Worm (Caenorhabditis elegans) whole organism, young adult: ENCODE results near the gene sds-22.

ENCODE experiments used
- B0019.2 ChIP-seq: fragments of 200-800 bp; sonication (Bioruptor generic); conservative IDR thresholded peaks from 2 replicates; pipeline ENCODE4 v1.3.6; 2022; ENCODE audit warnings: missing genetic modification reagents, missing genetic modification characterization, missing compliant biosample characterization
- B0336.3 ChIP-seq: fragments of 200-800 bp; sonication (Bioruptor generic); IDR thresholded peaks from 2 replicates; pipeline ENCODE4 v1.3.6; 2022; ENCODE audit warnings: missing genetic modification characterization, missing compliant biosample characterization
- C17E4.6 ChIP-seq: fragments of 200-800 bp; sonication (Bioruptor generic); IDR thresholded peaks from 2 replicates; pipeline ENCODE4 v1.3.6; 2022; ENCODE audit warnings: missing genetic modification reagents, missing genetic modification characterization, missing compliant biosample characterization
- F23B12.7 ChIP-seq: sonication (generic microtip); optimal IDR thresholded peaks from 2 replicates; lab custom pipeline; 2017; ENCODE audit warnings: missing genetic modification characterization, mild to moderate bottlenecking, missing compliant biosample characterization, antibody characterized with exemption, moderate library complexity; ENCODE audit not compliant: insufficient read depth
- F33H1.4 ChIP-seq: fragments of 200-800 bp; sonication (Bioruptor generic); IDR thresholded peaks from 2 replicates; pipeline ENCODE4 v1.3.6; 2022; ENCODE audit warnings: missing genetic modification reagents, missing genetic modification characterization, missing compliant biosample characterization
- F49E8.2 ChIP-seq: sonication (generic microtip); optimal IDR thresholded peaks from 3 replicates; lab custom pipeline; 2017; ENCODE audit warnings: missing genetic modification characterization, mild to moderate bottlenecking, missing compliant biosample characterization, antibody characterized with exemption, moderate library complexity; ENCODE audit not compliant: insufficient read depth
- Y53F4B.3 ChIP-seq: fragments of 200-800 bp; sonication (Bioruptor generic); IDR thresholded peaks from 2 replicates; pipeline ENCODE4 v1.3.6; 2022; ENCODE audit warnings: missing genetic modification reagents, missing genetic modification characterization, missing compliant biosample characterization
- Y53G8AR.9 ChIP-seq: fragments of 200-800 bp; sonication (Bioruptor generic); conservative IDR thresholded peaks from 2 replicates; pipeline ENCODE4 v1.3.6; 2022; ENCODE audit warnings: missing genetic modification reagents, missing genetic modification characterization, missing compliant biosample characterization
- Y95B8A.8 ChIP-seq: fragments of 200-800 bp; sonication (Bioruptor generic); IDR thresholded peaks from 2 replicates; pipeline ENCODE4 v1.3.6; 2022; ENCODE audit warnings: missing genetic modification reagents, missing genetic modification characterization, missing compliant biosample characterization
- athp-1 ChIP-seq: sonication (generic microtip); optimal IDR thresholded peaks from 2 replicates; lab custom pipeline; 2017; ENCODE audit warnings: mild to moderate bottlenecking, missing genetic modification characterization, missing compliant biosample characterization
- attf-3 ChIP-seq: fragments of 200-800 bp; sonication (Bioruptor generic); conservative IDR thresholded peaks from 2 replicates; pipeline ENCODE4 v1.3.6; 2022; ENCODE audit warnings: missing genetic modification reagents, missing genetic modification characterization, missing compliant biosample characterization
- bed-1 ChIP-seq: fragments of 200-800 bp; sonication (Bioruptor generic); IDR thresholded peaks from 2 replicates; pipeline ENCODE4 v1.3.6; 2022; ENCODE audit warnings: missing genetic modification reagents, missing genetic modification characterization, missing compliant biosample characterization
- bed-2 ChIP-seq: fragments of 200-800 bp; sonication (Bioruptor generic); IDR thresholded peaks from 2 replicates; pipeline ENCODE4 v1.3.6; 2022; ENCODE audit warnings: missing genetic modification reagents, missing genetic modification characterization, missing compliant biosample characterization
- ceh-100 ChIP-seq: fragments of 200-800 bp; sonication (Bioruptor generic); IDR thresholded peaks from 2 replicates; pipeline ENCODE4 v1.3.6; 2022; ENCODE audit warnings: missing genetic modification reagents, missing genetic modification characterization, missing compliant biosample characterization
- ceh-91 ChIP-seq: fragments of 200-800 bp; sonication (Bioruptor generic); IDR thresholded peaks from 2 replicates; pipeline ENCODE4 v1.3.6; 2022; ENCODE audit warnings: missing genetic modification reagents, missing genetic modification characterization, missing compliant biosample characterization
- dox-1 ChIP-seq: fragments of 200-800 bp; sonication (Bioruptor generic); IDR thresholded peaks from 2 replicates; pipeline ENCODE4 v1.3.6; 2022; ENCODE audit warnings: missing genetic modification reagents, missing genetic modification characterization, missing compliant biosample characterization
- efl-1 ChIP-seq: fragments of 150-350 bp; optimal IDR thresholded peaks from 2 replicates; lab custom pipeline; 2014; ENCODE audit warnings: missing biosample characterization, missing genetic modification reagents, missing genetic modification characterization
- egl-44 ChIP-seq: fragments of 200-800 bp; sonication (Bioruptor generic); IDR thresholded peaks from 2 replicates; pipeline ENCODE4 v1.3.6; 2022; ENCODE audit warnings: missing genetic modification reagents, missing genetic modification characterization, missing compliant biosample characterization
- ekl-4 ChIP-seq: fragments of 200-800 bp; sonication (Bioruptor generic); IDR thresholded peaks from 2 replicates; pipeline ENCODE4 v1.3.6; 2022; ENCODE audit warnings: missing genetic modification reagents, missing genetic modification characterization, missing compliant biosample characterization
- ets-4 ChIP-seq: fragments of 200-800 bp; sonication (Bioruptor generic); optimal IDR thresholded peaks from 2 replicates; lab custom pipeline; 2018; ENCODE audit warnings: mild to moderate bottlenecking, missing genetic modification characterization, missing compliant biosample characterization
- fkh-3 ChIP-seq: sonication (generic microtip); optimal IDR thresholded peaks from 2 replicates; lab custom pipeline; 2016; ENCODE audit warnings: mild to moderate bottlenecking, missing genetic modification characterization, missing compliant biosample characterization
- hrde-1 ChIP-seq: sonication (generic microtip); optimal IDR thresholded peaks from 2 replicates; lab custom pipeline; 2016; ENCODE audit warnings: missing genetic modification characterization, mild to moderate bottlenecking, missing compliant biosample characterization, moderate library complexity, missing genotype, missing genetic modification reagents, borderline replicate concordance
- hsf-1 ChIP-seq: fragments of 200-800 bp; sonication (Bioruptor generic); IDR thresholded peaks from 2 replicates; pipeline ENCODE4 v1.3.6; 2022; ENCODE audit warnings: missing genetic modification reagents, missing genetic modification characterization, missing compliant biosample characterization
- lin-26 ChIP-seq: fragments of 200-800 bp; sonication (Bioruptor generic); IDR thresholded peaks from 2 replicates; pipeline ENCODE4 v1.3.6; 2022; ENCODE audit warnings: missing genetic modification reagents, missing genetic modification characterization, missing compliant biosample characterization
- lin-35 ChIP-seq, 3 experiments: fragments of 150-350 bp in 2 of 3; sonication (generic microtip) in 1 of 3; optimal IDR thresholded peaks; 2 replicates each; lab custom pipeline; 2014 to 2018; ENCODE audit warnings: missing biosample characterization in 3 of 3, missing genetic modification characterization in 3 of 3, missing genetic modification reagents in 3 of 3
- lir-1 ChIP-seq: fragments of 200-800 bp; sonication (Bioruptor generic); conservative IDR thresholded peaks from 2 replicates; pipeline ENCODE4 v1.3.6; 2022; ENCODE audit warnings: missing genetic modification reagents, missing genetic modification characterization, missing compliant biosample characterization
- lsl-1 ChIP-seq: fragments of 200-800 bp; sonication (Bioruptor generic); optimal IDR thresholded peaks from 2 replicates; lab custom pipeline; 2018; ENCODE audit warnings: mild to moderate bottlenecking, missing genetic modification characterization, moderate library complexity, missing compliant biosample characterization
- madf-3 ChIP-seq: fragments of 200-800 bp; sonication (Bioruptor generic); IDR thresholded peaks from 2 replicates; pipeline ENCODE4 v1.3.6; 2022; ENCODE audit warnings: missing genetic modification reagents, missing genetic modification characterization, missing compliant biosample characterization
- mcd-1 ChIP-seq: fragments of 200-800 bp; sonication (Bioruptor generic); IDR thresholded peaks from 2 replicates; pipeline ENCODE4 v1.3.6; 2022; ENCODE audit warnings: missing genetic modification reagents, missing genetic modification characterization, missing compliant biosample characterization
- nhr-80 ChIP-seq: sonication (generic microtip); optimal IDR thresholded peaks from 2 replicates; lab custom pipeline; 2016; ENCODE audit warnings: missing genetic modification characterization, missing compliant biosample characterization
- pbrm-1 ChIP-seq: fragments of 200-800 bp; sonication (Bioruptor generic); IDR thresholded peaks from 2 replicates; pipeline ENCODE4 v1.3.6; 2022; ENCODE audit warnings: missing genetic modification reagents, missing genetic modification characterization, missing compliant biosample characterization
- pha-4 ChIP-seq: fragments of 150-350 bp; sonication (generic microtip); optimal IDR thresholded peaks from 2 replicates; lab custom pipeline; 2014; ENCODE audit warnings: missing biosample characterization, missing genetic modification reagents, missing genetic modification characterization
- rec-8 ChIP-seq, 2 experiments: sonication (generic microtip); optimal IDR thresholded peaks; 2 replicates each; lab custom pipeline; 2016; ENCODE audit warnings: mild to moderate bottlenecking in 2 of 2, missing genetic modification characterization in 2 of 2, missing genetic modification reagents in 2 of 2, missing genotype in 2 of 2, missing biosample characterization in 1 of 2, missing compliant biosample characterization in 1 of 2, moderate library complexity in 1 of 2
- snpc-1.1 ChIP-seq: sonication (generic microtip); optimal IDR thresholded peaks from 2 replicates; lab custom pipeline; 2017; ENCODE audit warnings: missing genetic modification characterization, mild to moderate bottlenecking, missing compliant biosample characterization, antibody characterized with exemption, moderate library complexity, missing genotype, missing genetic modification reagents; ENCODE audit not compliant: insufficient read depth
- snpc-4 ChIP-seq, 5 experiments: fragments of 150-350 bp in 1 of 5; sonication (generic microtip) in 4 of 5; optimal IDR thresholded peaks; 2 replicates each; lab custom pipeline; 2014 to 2018; ENCODE audit warnings: missing genetic modification characterization in 5 of 5, missing biosample characterization in 3 of 5, antibody characterized with exemption in 2 of 5, mild to moderate bottlenecking in 2 of 5, missing compliant biosample characterization in 2 of 5, missing genotype in 2 of 5, moderate library complexity in 2 of 5, missing genetic modification reagents in 1 of 5
- somi-1 ChIP-seq: fragments of 200-800 bp; sonication (Bioruptor generic); optimal IDR thresholded peaks from 2 replicates; lab custom pipeline; 2018; ENCODE audit warnings: mild to moderate bottlenecking, missing genetic modification characterization, missing compliant biosample characterization
- sptf-2 ChIP-seq: fragments of 200-800 bp; sonication (Bioruptor generic); optimal IDR thresholded peaks from 2 replicates; lab custom pipeline; 2018; ENCODE audit warnings: mild to moderate bottlenecking, missing genetic modification characterization, missing compliant biosample characterization
- tbp1 ChIP-seq: fragments of 200-800 bp; sonication (Bioruptor generic); optimal IDR thresholded peaks from 2 replicates; lab custom pipeline; 2018; ENCODE audit warnings: mild to moderate bottlenecking, missing genetic modification characterization, missing compliant biosample characterization
- unc-130 ChIP-seq: sonication (generic microtip); optimal IDR thresholded peaks from 2 replicates; lab custom pipeline; 2016; ENCODE audit warnings: missing genetic modification reagents, missing genetic modification characterization, missing compliant biosample characterization
- zfh-2 ChIP-seq: fragments of 200-800 bp; sonication (Bioruptor generic); conservative IDR thresholded peaks from 2 replicates; pipeline ENCODE4 v1.3.6; 2022; ENCODE audit warnings: missing genetic modification reagents, missing genetic modification characterization, missing compliant biosample characterization
- zim-3 ChIP-seq: sonication (generic microtip); optimal IDR thresholded peaks from 2 replicates; lab custom pipeline; 2017; ENCODE audit warnings: mild to moderate bottlenecking, missing genetic modification characterization, moderate library complexity, missing compliant biosample characterization
- ztf-25 ChIP-seq: fragments of 200-800 bp; sonication (Bioruptor generic); IDR thresholded peaks from 2 replicates; pipeline ENCODE4 v1.3.6; 2022; ENCODE audit warnings: missing genetic modification reagents, missing genetic modification characterization, missing compliant biosample characterization
- ztf-26 ChIP-seq: sonication (generic microtip); optimal IDR thresholded peaks from 2 replicates; lab custom pipeline; 2017; ENCODE audit warnings: missing genetic modification characterization, missing compliant biosample characterization
- ztf-28 ChIP-seq: fragments of 200-800 bp; sonication (Bioruptor generic); IDR thresholded peaks from 2 replicates; pipeline ENCODE4 v1.3.6; 2022; ENCODE audit warnings: missing genetic modification reagents, missing genetic modification characterization, missing compliant biosample characterization

Gene sds-22

ce11 chrII:7879266-7879718 is 21.1 kb downstream of the sds-22 start, which contains the start of the genes vha-4 and T01H3.5:
vha-4 (minus strand) TSS chrII:7879316.
T01H3.5 (plus strand) TSS chrII:7879616.
- TF ChIP-seq nhr-80 (tag; lab: Kevin White, UChicago): peak; percentile 55
- no peak for TF ChIP-seq bed-1
- TF ChIP-seq zfh-2 (GFP tag; lab: Robert Waterston, UW): 0 out of 2 replicates have a peak, but pooled peaks have one; percentile 8
- TF ChIP-seq bed-2 (GFP tag; lab: Robert Waterston, UW): no peak
- TF ChIP-seq zim-3 (tag; lab: Kevin White, UChicago): no peak
- no peak for TF ChIP-seq B0019.2
- TF ChIP-seq hrde-1 (tag; lab: Kevin White, UChicago): no peak

ce11 chrII:7880373-7880862 is 22.2 kb downstream of the sds-22 start, which contains the start of gene perm-1:
perm-1 (plus strand) TSS chrII:7880812.
- TF ChIP-seq Y53G8AR.9 (GFP tag; lab: Robert Waterston, UW) (peak; percentile 50; the same call in 1 of the 2 replicates), snpc-4 (GFP tag; optimal IDR thresholded peaks at IDR 0.05; lab: Kevin White, UChicago) (peak; percentile 64), snpc-4 (tag; optimal IDR thresholded peaks at IDR 0.05; lab: Kevin White, UChicago) (peak in 2 of 4 experiments; percentile 57 to 60), B0336.3 (GFP tag; lab: Robert Waterston, UW) (peak; percentile 75), pbrm-1 (GFP tag; lab: Robert Waterston, UW) (peak; percentile 57), somi-1 (no peak), F23B12.7 (tag; lab: Kevin White, UChicago) (peak; percentile 37), sptf-2 (no peak), lir-1 (GFP tag; lab: Robert Waterston, UW) (peak; percentile 36; the same call in 1 of the 2 replicates), lsl-1 (GFP tag; lab: Kevin White, UChicago) (peak; percentile 98), snpc-1.1 (tag; lab: Kevin White, UChicago) (peak; percentile 73), pha-4 (tag; lab: Kevin White, UChicago) (no peak), hrde-1 (tag; lab: Kevin White, UChicago) (peak; percentile 47), egl-44 (GFP tag; lab: Robert Waterston, UW) (no peak), ets-4 (GFP tag; lab: Kevin White, UChicago) (no peak), ekl-4 (GFP tag; lab: Robert Waterston, UW) (peak; percentile 81), dox-1 (GFP tag; lab: Robert Waterston, UW) (peak; percentile 85), efl-1 (peak; percentile 96), ztf-25 (GFP tag; lab: Robert Waterston, UW) (no peak), unc-130 (peak; percentile 93), ztf-28 (GFP tag; lab: Robert Waterston, UW) (peak; percentile 71; the same call in 1 of the 2 replicates), athp-1 (tag; lab: Kevin White, UChicago) (peak; percentile 86), B0019.2 (peak; percentile 84), lin-35 (GFP tag; optimal IDR thresholded peaks at IDR 0.05; lab: Kevin White, UChicago) (peak in 1 of 3 experiments; percentile 61), fkh-3 (tag; lab: Kevin White, UChicago) (no peak), ceh-100 (GFP tag; lab: Robert Waterston, UW) (peak; percentile 48; the same call in 1 of the 2 replicates), rec-8 (tag; optimal IDR thresholded peaks at IDR 0.05; lab: Kevin White, UChicago) (no peak), ztf-26 (tag; lab: Kevin White, UChicago) (no peak), C17E4.6 (GFP tag; lab: Robert Waterston, UW) (0 out of 2 replicates have a peak, but pooled peaks have one; percentile 60), lin-26 (GFP tag; lab: Robert Waterston, UW) (no peak), attf-3 (GFP tag; lab: Robert Waterston, UW) (peak; percentile 51; the same call in 1 of the 2 replicates), Y95B8A.8 (peak; percentile 92), F49E8.2 (peak; percentile 87), tbp1 (GFP tag; lab: Kevin White, UChicago) (peak; percentile 61), mcd-1 (GFP tag; lab: Robert Waterston, UW) (peak; percentile 65; the same call in 1 of the 2 replicates), madf-3 (peak; percentile 91), F33H1.4 (peak; percentile 98), Y53F4B.3 (GFP tag; lab: Robert Waterston, UW) (peak; percentile 60; the same call in 1 of the 2 replicates), ceh-91 (GFP tag; lab: Robert Waterston, UW) (peak; percentile 96), hsf-1 (peak; percentile 92)
